Worm (Caenorhabditis elegans) whole organism, L1 larva: Measurements from ENCODE around the gene Y75B8A.10.
A peak's percentile ranks its signal among the peaks of the same experiment; 100 is the strongest.

Experiments
- C04F5.9 ChIP-seq: sonication (generic microtip); optimal IDR thresholded peaks from 2 replicates; lab custom pipeline; 2016; ENCODE audit warnings: missing genetic modification characterization, missing compliant biosample characterization
- C34B4.2 ChIP-seq: sonication (generic microtip); optimal IDR thresholded peaks from 2 replicates; lab custom pipeline; 2017; ENCODE audit warnings: mild to moderate bottlenecking, missing genetic modification characterization, missing compliant biosample characterization
- F16B12.6 ChIP-seq: fragments of 150-350 bp; optimal IDR thresholded peaks from 2 replicates; lab custom pipeline; 2014; ENCODE audit warnings: missing biosample characterization, missing genetic modification characterization
- Y116A8C.19 ChIP-seq: sonication (generic microtip); optimal IDR thresholded peaks from 2 replicates; lab custom pipeline; 2016; ENCODE audit warnings: missing compliant biosample characterization, missing genetic modification characterization, borderline replicate concordance
- blmp-1 ChIP-seq: fragments of 150-350 bp; optimal IDR thresholded peaks from 2 replicates; lab custom pipeline; 2014; ENCODE audit warnings: missing biosample characterization, missing genetic modification characterization
- ceh-63 ChIP-seq: fragments of 200-800 bp; sonication (Bioruptor generic); optimal IDR thresholded peaks from 2 replicates; lab custom pipeline; 2018; ENCODE audit warnings: mild to moderate bottlenecking, missing genetic modification characterization, missing compliant biosample characterization
- ceh-82 ChIP-seq, 3 experiments: fragments of 150-350 bp in 1 of 3; sonication (generic microtip) in 2 of 3; optimal IDR thresholded peaks; 2 replicates each; lab custom pipeline; 2014 to 2017; ENCODE audit warnings: missing biosample characterization in 3 of 3, missing genetic modification characterization in 3 of 3
- ces-1 ChIP-seq: fragments of 150-350 bp; optimal IDR thresholded peaks from 2 replicates; lab custom pipeline; 2014; ENCODE audit warnings: missing biosample characterization, missing genetic modification reagents, missing genetic modification characterization
- dpl-1 ChIP-seq, 3 experiments: fragments of 150-350 bp in 2 of 3; sonication (generic microtip) in 1 of 3; optimal IDR thresholded peaks; 2 replicates each; lab custom pipeline; 2014 to 2017; ENCODE audit warnings: missing biosample characterization in 3 of 3, missing genetic modification characterization in 3 of 3, missing genetic modification reagents in 3 of 3
- dsc-1 ChIP-seq: sonication (generic microtip); optimal IDR thresholded peaks from 2 replicates; lab custom pipeline; 2016; ENCODE audit warnings: mild to moderate bottlenecking, missing genetic modification characterization, missing compliant biosample characterization
- efl-1 ChIP-seq, 4 experiments: fragments of 150-350 bp; optimal IDR thresholded peaks in 3 of 4; peaks in 1 of 4; 1 replicate in 1 of 4; 2 replicates in 3 of 4; lab custom pipeline; 2014; ENCODE audit warnings: missing biosample characterization in 2 of 4, missing genetic modification characterization in 2 of 4, missing genetic modification reagents in 2 of 4
- efl-3 ChIP-seq: fragments of 200-800 bp; sonication (Bioruptor generic); optimal IDR thresholded peaks from 2 replicates; lab custom pipeline; 2018; ENCODE audit warnings: mild to moderate bottlenecking, missing genetic modification characterization, missing compliant biosample characterization
- egl-13 ChIP-seq: sonication (generic microtip); optimal IDR thresholded peaks from 2 replicates; lab custom pipeline; 2016; ENCODE audit warnings: missing genotype, missing genetic modification reagents, missing genetic modification characterization, missing compliant biosample characterization
- elt-2 ChIP-seq: sonication (generic microtip); optimal IDR thresholded peaks from 2 replicates; lab custom pipeline; 2016; ENCODE audit warnings: missing genetic modification characterization, mild to moderate bottlenecking, inconsistent platforms, missing compliant biosample characterization, missing genetic modification reagents
- elt-3 ChIP-seq, 6 experiments: fragments of 150-350 bp in 1 of 6; sonication (generic microtip); optimal IDR thresholded peaks; 2 replicates each; lab custom pipeline; 2017 to 2018; ENCODE audit warnings: missing biosample characterization in 6 of 6, missing genetic modification characterization in 6 of 6, inconsistent platforms in 1 of 6
- fkh-8 ChIP-seq: sonication (generic microtip); optimal IDR thresholded peaks from 2 replicates; lab custom pipeline; 2016; ENCODE audit warnings: mild to moderate bottlenecking, missing genetic modification characterization, missing compliant biosample characterization
- fos-1 ChIP-seq: fragments of 150-350 bp; optimal IDR thresholded peaks from 2 replicates; lab custom pipeline; 2014; ENCODE audit warnings: missing biosample characterization, missing genetic modification characterization
- hlh-17 ChIP-seq: fragments of 200-800 bp; sonication (Bioruptor generic); optimal IDR thresholded peaks from 2 replicates; lab custom pipeline; 2018; ENCODE audit warnings: missing genetic modification characterization, mild to moderate bottlenecking, missing compliant biosample characterization, moderate library complexity, borderline replicate concordance
- hlh-4 ChIP-seq: sonication (generic microtip); optimal IDR thresholded peaks from 2 replicates; lab custom pipeline; 2016; ENCODE audit warnings: mild to moderate bottlenecking, missing genetic modification characterization, missing compliant biosample characterization
- hpl-2 ChIP-seq: fragments of 150-350 bp; optimal IDR thresholded peaks from 2 replicates; lab custom pipeline; 2014; ENCODE audit warnings: missing biosample characterization, missing genetic modification reagents, missing genetic modification characterization
- isw-1 ChIP-seq: fragments of 200-800 bp; sonication (Bioruptor generic); IDR thresholded peaks from 2 replicates; pipeline ENCODE4 v1.3.6; 2022; ENCODE audit warnings: missing genetic modification characterization, missing compliant biosample characterization
- jun-1 ChIP-seq: fragments of 150-350 bp; optimal IDR thresholded peaks from 2 replicates; lab custom pipeline; 2014; ENCODE audit warnings: missing biosample characterization, missing genetic modification reagents, missing genetic modification characterization
- lin-13 ChIP-seq: fragments of 150-350 bp; optimal IDR thresholded peaks from 2 replicates; lab custom pipeline; 2014; ENCODE audit warnings: missing biosample characterization, missing genetic modification reagents, missing genetic modification characterization
- lin-15B ChIP-seq: fragments of 150-350 bp; sonication (generic microtip); optimal IDR thresholded peaks from 3 replicates; lab custom pipeline; 2014; ENCODE audit warnings: missing biosample characterization, missing genetic modification characterization
- lin-35 ChIP-seq, 2 experiments: fragments of 150-350 bp; optimal IDR thresholded peaks; 2 replicates each; lab custom pipeline; 2014; ENCODE audit warnings: missing biosample characterization in 2 of 2, missing genetic modification characterization in 2 of 2, missing genetic modification reagents in 2 of 2
- lsy-2 ChIP-seq, 2 experiments: fragments of 150-350 bp; optimal IDR thresholded peaks; 2 replicates each; lab custom pipeline; 2014; ENCODE audit warnings: missing biosample characterization in 2 of 2, missing genetic modification characterization in 2 of 2
- mab-9 ChIP-seq: fragments of 200-800 bp; sonication (Bioruptor generic); IDR thresholded peaks from 2 replicates; pipeline ENCODE4 v1.3.6; 2022; ENCODE audit warnings: missing genetic modification reagents, missing genetic modification characterization, missing compliant biosample characterization
- mef-2 ChIP-seq: fragments of 150-350 bp; optimal IDR thresholded peaks from 2 replicates; lab custom pipeline; 2014; ENCODE audit warnings: missing biosample characterization, missing genetic modification characterization
- mep-1 ChIP-seq: fragments of 150-350 bp; optimal IDR thresholded peaks from 2 replicates; lab custom pipeline; 2014; ENCODE audit warnings: missing biosample characterization, missing genetic modification characterization
- nhr-19 ChIP-seq: fragments of 200-800 bp; sonication (Bioruptor generic); conservative IDR thresholded peaks from 2 replicates; pipeline ENCODE4 v1.3.6; 2022; ENCODE audit warnings: missing genetic modification characterization, missing compliant biosample characterization
- nhr-20 ChIP-seq: sonication (generic microtip); optimal IDR thresholded peaks from 2 replicates; lab custom pipeline; 2016; ENCODE audit warnings: mild to moderate bottlenecking, missing genetic modification characterization, missing compliant biosample characterization
- nhr-237 ChIP-seq: fragments of 150-350 bp; optimal IDR thresholded peaks from 2 replicates; lab custom pipeline; 2014; ENCODE audit warnings: missing biosample characterization, missing genetic modification characterization
- nhr-47 ChIP-seq: sonication (generic microtip); optimal IDR thresholded peaks from 2 replicates; lab custom pipeline; 2016; ENCODE audit warnings: mild to moderate bottlenecking, missing genetic modification characterization, moderate library complexity, missing compliant biosample characterization
- nhr-76 ChIP-seq: sonication (generic microtip); optimal IDR thresholded peaks from 2 replicates; lab custom pipeline; 2017; ENCODE audit warnings: missing biosample characterization, missing genetic modification characterization
- nhr-77 ChIP-seq: fragments of 150-350 bp; optimal IDR thresholded peaks from 2 replicates; lab custom pipeline; 2014; ENCODE audit warnings: missing biosample characterization, missing genetic modification characterization
- nhr-84 ChIP-seq: sonication (generic microtip); optimal IDR thresholded peaks from 2 replicates; lab custom pipeline; 2017; ENCODE audit warnings: missing biosample characterization, missing genetic modification characterization
- nhr-85 ChIP-seq: sonication (generic microtip); peaks from one replicate; lab custom pipeline; 2016; ENCODE audit warnings: missing genetic modification characterization, inconsistent platforms, missing compliant biosample characterization
- pag-3 ChIP-seq: sonication (generic microtip); optimal IDR thresholded peaks from 2 replicates; lab custom pipeline; 2017; ENCODE audit warnings: missing genetic modification characterization, mild to moderate bottlenecking, missing compliant biosample characterization, antibody characterized with exemption, borderline replicate concordance; ENCODE audit not compliant: insufficient read depth
- rnt-1 ChIP-seq: sonication (generic microtip); optimal IDR thresholded peaks from 2 replicates; lab custom pipeline; 2016; ENCODE audit warnings: mild to moderate bottlenecking, missing genetic modification characterization, moderate library complexity, missing compliant biosample characterization
- skn-1 ChIP-seq: fragments of 150-350 bp; optimal IDR thresholded peaks from 2 replicates; lab custom pipeline; 2014; ENCODE audit warnings: missing biosample characterization, missing genetic modification characterization
- snpc-4 ChIP-seq: fragments of 150-350 bp; optimal IDR thresholded peaks from 2 replicates; lab custom pipeline; 2014; ENCODE audit warnings: missing biosample characterization, missing genetic modification characterization
- snu-23 ChIP-seq: sonication (generic microtip); optimal IDR thresholded peaks from 2 replicates; lab custom pipeline; 2016; ENCODE audit warnings: missing genetic modification characterization, missing compliant biosample characterization
- sup-37 ChIP-seq: fragments of 200-800 bp; sonication (Bioruptor generic); optimal IDR thresholded peaks from 2 replicates; lab custom pipeline; 2018; ENCODE audit warnings: mild to moderate bottlenecking, missing genetic modification characterization, missing compliant biosample characterization
- unc-86 ChIP-seq: sonication (generic microtip); optimal IDR thresholded peaks from 2 replicates; lab custom pipeline; 2016; ENCODE audit warnings: missing genetic modification characterization, missing compliant biosample characterization
- unc-98 ChIP-seq: fragments of 200-800 bp; sonication (Bioruptor generic); IDR thresholded peaks from 2 replicates; pipeline ENCODE4 v1.3.6; 2022; ENCODE audit warnings: missing genetic modification characterization, missing compliant biosample characterization
- zag-1 ChIP-seq: fragments of 150-350 bp; optimal IDR thresholded peaks from 2 replicates; lab custom pipeline; 2014; ENCODE audit warnings: missing biosample characterization, missing genetic modification characterization
- zip-4 ChIP-seq: fragments of 200-800 bp; sonication (Bioruptor generic); optimal IDR thresholded peaks from 2 replicates; lab custom pipeline; 2018; ENCODE audit warnings: mild to moderate bottlenecking, missing genetic modification characterization, moderate library complexity, missing compliant biosample characterization
- ztf-11 ChIP-seq, 2 experiments: sonication (generic microtip); optimal IDR thresholded peaks; 2 replicates each; lab custom pipeline; 2016 to 2017; ENCODE audit warnings: missing genetic modification characterization in 2 of 2, missing biosample characterization in 1 of 2, missing compliant biosample characterization in 1 of 2

Y75B8A.10 gene

DNA sequence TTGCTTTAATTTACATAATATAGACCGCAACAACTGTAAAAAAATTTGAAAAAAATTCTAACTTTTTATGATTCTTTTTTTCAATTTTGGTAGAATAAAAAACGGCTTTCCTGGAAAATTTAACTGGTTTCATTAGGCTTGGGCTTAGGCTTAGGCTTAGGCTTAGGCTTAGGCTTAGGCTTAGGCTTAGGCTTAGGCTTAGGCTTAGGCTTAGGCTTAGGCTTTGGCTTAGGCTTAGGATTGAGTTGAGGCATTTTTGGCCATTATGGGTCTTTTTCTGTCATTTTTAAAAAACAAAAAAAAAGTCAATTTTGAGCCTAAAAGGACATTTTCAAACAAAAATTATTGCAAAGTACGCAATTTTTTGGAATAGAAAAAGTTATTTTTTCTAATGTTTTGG, 39.0 kb downstream of the Y75B8A.10 start:
- TF ChIP-seq ceh-63 (GFP tag; lab: Kevin White, UChicago) (no peak), F16B12.6 (tag; lab: Kevin White, UChicago) (no peak), isw-1 (no peak), dpl-1 (GFP tag; optimal IDR thresholded peaks at IDR 0.05; lab: Kevin White, UChicago) (no peak), mab-9 (no peak), nhr-47 (tag; lab: Kevin White, UChicago) (no peak), nhr-77 (tag; lab: Kevin White, UChicago) (no peak), hlh-17 (GFP tag; lab: Kevin White, UChicago) (no peak), C34B4.2 (tag; lab: Kevin White, UChicago) (no peak), hpl-2 (no peak), dsc-1 (tag; lab: Kevin White, UChicago) (no peak), blmp-1 (tag; lab: Kevin White, UChicago) (no peak)
- TF ChIP-seq, all 84 proteins: peak for 0

DNA sequence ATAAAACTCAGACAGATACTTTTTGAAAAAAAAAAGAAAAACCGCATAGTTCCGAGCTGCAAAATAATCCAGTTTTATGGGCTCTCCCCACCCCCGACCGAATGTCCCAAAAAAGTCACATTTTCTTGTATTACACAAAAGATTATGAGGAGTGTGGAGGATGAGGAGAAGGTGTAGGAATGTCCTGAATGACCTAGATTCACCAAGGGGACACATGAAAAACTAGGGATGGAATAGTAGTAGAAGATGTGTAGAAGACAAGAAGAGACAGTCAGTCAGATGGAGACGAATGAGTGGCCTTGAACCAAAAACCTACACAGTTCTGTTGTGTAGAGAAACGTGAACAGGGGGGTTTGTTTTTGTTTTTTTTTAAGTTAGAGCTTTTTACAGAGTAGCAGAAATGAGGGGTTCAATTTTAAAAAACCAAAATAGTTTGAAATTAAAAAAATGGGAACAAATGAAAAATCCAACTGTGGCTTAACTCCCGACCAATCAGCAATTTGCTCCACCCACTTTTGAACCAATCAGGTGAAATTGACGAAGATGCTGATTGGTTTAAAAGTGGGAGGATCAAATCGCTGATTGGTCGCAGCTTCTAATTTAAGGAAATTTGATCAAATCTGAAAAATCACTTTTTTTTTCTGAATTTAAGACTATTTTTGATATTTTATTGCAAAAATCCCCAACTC, 40.3 kb downstream of the Y75B8A.10 start:
- TF ChIP-seq fos-1 = no peak
- no peak for TF ChIP-seq elt-3 (tag; optimal IDR thresholded peaks at IDR 0.05; lab: Kevin White, UChicago)
- TF ChIP-seq C04F5.9 = no peak
- no peak for TF ChIP-seq ces-1
- peak; percentile 52 for TF ChIP-seq blmp-1 (tag; lab: Kevin White, UChicago)
- no peak for TF ChIP-seq fkh-8
- no peak for TF ChIP-seq skn-1
- TF ChIP-seq ceh-82 (tag; optimal IDR thresholded peaks at IDR 0.05; lab: Kevin White, UChicago) = no peak
- no peak for TF ChIP-seq Y116A8C.19 (tag; lab: Kevin White, UChicago)
- no peak for TF ChIP-seq sup-37 (GFP tag; lab: Kevin White, UChicago)
- TF ChIP-seq ztf-11 (tag; optimal IDR thresholded peaks at IDR 0.05; lab: Kevin White, UChicago) = no peak
- TF ChIP-seq nhr-237 (tag; lab: Kevin White, UChicago) = no peak
- TF ChIP-seq lin-13 (GFP tag; lab: Kevin White, UChicago) = no peak
- no peak for TF ChIP-seq unc-86
- no peak for TF ChIP-seq lin-35 (GFP tag; optimal IDR thresholded peaks at IDR 0.05; lab: Kevin White, UChicago)
- no peak for TF ChIP-seq nhr-19 (GFP tag; lab: Robert Waterston, UW)
- no peak for TF ChIP-seq dpl-1 (GFP tag; optimal IDR thresholded peaks at IDR 0.05; lab: Kevin White, UChicago)
- TF ChIP-seq elt-2 (tag; lab: Kevin White, UChicago) = no peak
- no peak for TF ChIP-seq lsy-2 (tag; optimal IDR thresholded peaks at IDR 0.05; lab: Kevin White, UChicago)
- TF ChIP-seq efl-1 (optimal IDR thresholded peaks at IDR 0.05; lab: Kevin White, UChicago) = no peak
- TF ChIP-seq efl-1 (GFP tag; optimal IDR thresholded peaks at IDR 0.05 in 1 of 2; lab: Kevin White, UChicago) = peak in 1 of 2 experiments; percentile 87
- TF ChIP-seq ceh-63 (GFP tag; lab: Kevin White, UChicago) = no peak
- TF ChIP-seq mep-1 (tag; lab: Kevin White, UChicago) = peak; percentile 13
- TF ChIP-seq nhr-85 (tag; lab: Kevin White, UChicago) = peak; percentile 41
- no peak for TF ChIP-seq pag-3

DNA sequence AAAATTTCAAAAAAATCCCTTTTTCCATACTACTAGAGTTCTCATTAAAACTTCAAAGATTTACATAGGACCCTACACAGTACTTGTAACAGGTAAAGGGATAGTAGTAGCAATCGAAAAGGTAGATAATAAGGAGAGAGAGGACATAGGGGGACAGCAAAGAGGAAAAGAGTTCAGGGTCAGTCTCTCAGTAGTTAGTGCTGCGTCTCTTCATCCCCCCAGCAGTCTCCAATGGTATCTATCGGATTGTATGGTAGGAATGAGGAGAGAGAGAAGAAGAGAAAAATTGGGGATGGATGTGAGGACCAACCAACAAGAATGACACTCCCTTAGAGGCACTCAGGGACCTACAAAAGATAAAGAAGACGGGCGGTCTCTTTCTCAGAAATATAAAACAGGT, 43.3 kb downstream of the Y75B8A.10 start:
- TF ChIP-seq zip-4 (GFP tag; lab: Kevin White, UChicago) = no peak
- no peak for TF ChIP-seq zag-1
- TF ChIP-seq lin-15B (tag; lab: Kevin White, UChicago) = no peak
- TF ChIP-seq hlh-4 (tag; lab: Kevin White, UChicago) = no peak
- no peak for TF ChIP-seq egl-13
- TF ChIP-seq efl-3 = no peak
- no peak for TF ChIP-seq snpc-4 (tag; lab: Kevin White, UChicago)
- no peak for TF ChIP-seq rnt-1 (tag; lab: Kevin White, UChicago)
- no peak for TF ChIP-seq mef-2 (tag; lab: Kevin White, UChicago)
- no peak for TF ChIP-seq unc-98 (GFP tag; lab: Robert Waterston, UW)
- TF ChIP-seq blmp-1 (tag; lab: Kevin White, UChicago) = peak; percentile 15
- TF ChIP-seq unc-86 = no peak
- no peak for TF ChIP-seq nhr-76
- TF ChIP-seq isw-1 = no peak
- no peak for TF ChIP-seq elt-2 (tag; lab: Kevin White, UChicago)
- TF ChIP-seq jun-1 (tag; lab: Kevin White, UChicago) = no peak
- no peak for TF ChIP-seq fkh-8
- no peak for TF ChIP-seq nhr-84 (tag; lab: Kevin White, UChicago)
- no peak for TF ChIP-seq efl-1 (optimal IDR thresholded peaks at IDR 0.05; lab: Kevin White, UChicago)
- peak in 1 of 2 experiments; percentile 61 for TF ChIP-seq efl-1 (GFP tag; optimal IDR thresholded peaks at IDR 0.05 in 1 of 2; lab: Kevin White, UChicago)
- no peak for TF ChIP-seq elt-3 (tag; optimal IDR thresholded peaks at IDR 0.05; lab: Kevin White, UChicago)
- peak; percentile 34 for TF ChIP-seq snu-23 (GFP tag; lab: Kevin White, UChicago)
- TF ChIP-seq nhr-85 (tag; lab: Kevin White, UChicago) = peak; percentile 42
- TF ChIP-seq nhr-20 (tag; lab: Kevin White, UChicago) = peak; percentile 3
